Worm (Caenorhabditis elegans) whole organism, young adult: ENCODE results near the gene oac-10.

Source experiments
- F33H1.4 ChIP-seq: fragments of 200-800 bp; sonication (Bioruptor generic); IDR thresholded peaks from 2 replicates; pipeline ENCODE4 v1.3.6; 2022; ENCODE audit warnings: missing genetic modification reagents, missing genetic modification characterization, missing compliant biosample characterization
- T26A5.8 ChIP-seq: sonication (generic microtip); optimal IDR thresholded peaks from 2 replicates; lab custom pipeline; 2016; ENCODE audit warnings: missing genetic modification characterization, missing compliant biosample characterization
- Y67H2A.10 ChIP-seq: fragments of 200-800 bp; sonication (Bioruptor generic); conservative IDR thresholded peaks from 2 replicates; pipeline ENCODE4 v1.3.6; 2022; ENCODE audit warnings: missing genetic modification reagents, missing genetic modification characterization, missing compliant biosample characterization
- ZK185.1 ChIP-seq: sonication (generic microtip); optimal IDR thresholded peaks from 2 replicates; lab custom pipeline; 2016; ENCODE audit warnings: mild to moderate bottlenecking, missing genetic modification characterization, missing compliant biosample characterization; ENCODE audit not compliant: poor library complexity, severe bottlenecking
- dox-1 ChIP-seq: fragments of 200-800 bp; sonication (Bioruptor generic); IDR thresholded peaks from 2 replicates; pipeline ENCODE4 v1.3.6; 2022; ENCODE audit warnings: missing genetic modification reagents, missing genetic modification characterization, missing compliant biosample characterization
- gei-17 ChIP-seq: fragments of 200-800 bp; sonication (Bioruptor generic); optimal IDR thresholded peaks from 2 replicates; lab custom pipeline; 2018; ENCODE audit warnings: mild to moderate bottlenecking, missing genetic modification characterization, missing compliant biosample characterization
- hrde-1 ChIP-seq: sonication (generic microtip); optimal IDR thresholded peaks from 2 replicates; lab custom pipeline; 2016; ENCODE audit warnings: missing genetic modification characterization, mild to moderate bottlenecking, missing compliant biosample characterization, moderate library complexity, missing genotype, missing genetic modification reagents, borderline replicate concordance
- lag-1 ChIP-seq: fragments of 200-800 bp; sonication (Bioruptor generic); IDR thresholded peaks from 2 replicates; pipeline ENCODE4 v1.3.6; 2022; ENCODE audit warnings: missing genetic modification reagents, missing genetic modification characterization, missing compliant biosample characterization
- sdz-38 ChIP-seq: sonication (generic microtip); optimal IDR thresholded peaks from 2 replicates; lab custom pipeline; 2016; ENCODE audit warnings: missing genotype, missing genetic modification characterization, missing compliant biosample characterization
- snpc-1.3 ChIP-seq: sonication (generic microtip); optimal IDR thresholded peaks from 2 replicates; lab custom pipeline; 2017; ENCODE audit warnings: missing genetic modification characterization, mild to moderate bottlenecking, missing compliant biosample characterization, antibody characterized with exemption, moderate library complexity, missing genotype, missing genetic modification reagents; ENCODE audit not compliant: insufficient read depth
- tbp1 ChIP-seq: fragments of 200-800 bp; sonication (Bioruptor generic); optimal IDR thresholded peaks from 2 replicates; lab custom pipeline; 2018; ENCODE audit warnings: mild to moderate bottlenecking, missing genetic modification characterization, missing compliant biosample characterization
- unc-62 ChIP-seq: fragments of 150-350 bp; optimal IDR thresholded peaks from 2 replicates; lab custom pipeline; 2014; ENCODE audit warnings: missing biosample characterization, missing genetic modification reagents, missing genetic modification characterization
- zfh-2 ChIP-seq: fragments of 200-800 bp; sonication (Bioruptor generic); conservative IDR thresholded peaks from 2 replicates; pipeline ENCODE4 v1.3.6; 2022; ENCODE audit warnings: missing genetic modification reagents, missing genetic modification characterization, missing compliant biosample characterization
- ztf-6 ChIP-seq: fragments of 200-800 bp; sonication (Bioruptor generic); IDR thresholded peaks from 2 replicates; pipeline ENCODE4 v1.3.6; 2022; ENCODE audit warnings: missing genetic modification reagents, missing genetic modification characterization, missing compliant biosample characterization

- no peak for TF ChIP-seq tbp1 (GFP tag; lab: Kevin White, UChicago)
- no peak for TF ChIP-seq hrde-1
- TF ChIP-seq dox-1 (GFP tag; lab: Robert Waterston, UW): no peak
- no peak for TF ChIP-seq Y67H2A.10 (GFP tag; lab: Robert Waterston, UW)
- no peak for TF ChIP-seq unc-62 (GFP tag; lab: Kevin White, UChicago)
- no peak for TF ChIP-seq F33H1.4 (GFP tag; lab: Robert Waterston, UW)
- TF ChIP-seq ZK185.1 (tag; lab: Kevin White, UChicago): no peak
- TF ChIP-seq gei-17 (GFP tag; lab: Kevin White, UChicago): no peak
- TF ChIP-seq lag-1 (GFP tag; lab: Robert Waterston, UW): no peak
- TF ChIP-seq sdz-38 (tag; lab: Kevin White, UChicago): no peak
- TF ChIP-seq snpc-1.3 (tag; lab: Kevin White, UChicago): no peak
- TF ChIP-seq zfh-2 (GFP tag; lab: Robert Waterston, UW): no peak
- no peak for TF ChIP-seq T26A5.8
- TF ChIP-seq ztf-6 (GFP tag; lab: Robert Waterston, UW): no peak
Observed at ce11 chrII:3877874-3878273, 8.2 kb downstream of the oac-10 start, which contains the start of gene sdz-7.
